Worm (Caenorhabditis elegans) whole organism, L4/young adult: Measurements from ENCODE around the gene hizr-1.

Source experiments
- dao-5 ChIP-seq: sonication (generic microtip); optimal IDR thresholded peaks from 2 replicates; lab custom pipeline; 2016; ENCODE audit warnings: missing genotype, missing genetic modification characterization, moderate library complexity, missing compliant biosample characterization
- him-1 ChIP-seq: sonication (generic microtip); optimal IDR thresholded peaks from 2 replicates; lab custom pipeline; 2016; ENCODE audit warnings: missing genotype, missing genetic modification reagents, missing genetic modification characterization, missing compliant biosample characterization

ce11 chrX:11367087-11367486 lies 49.0 kb downstream of the hizr-1 start:
- TF ChIP-seq dao-5 (tag; lab: Kevin White, UChicago) (no peak), him-1 (tag; lab: Kevin White, UChicago) (no peak)
